Worm (Caenorhabditis elegans): ENCODE data around the gene BE10.3.

Gene BE10.3

ce11 chrIII:12841328-12841727, 33.5 kb downstream of the BE10.3 start (continued):
- TF ChIP-seq tlp-1 (tag; optimal IDR thresholded peaks at IDR 0.05), result no peak
- TF ChIP-seq egl-27 (tag; optimal IDR thresholded peaks at IDR 0.05), result peak in 1 of 2 experiments; percentile 40
- no peak for TF ChIP-seq zag-1 (tag; optimal IDR thresholded peaks at IDR 0.05)
- TF ChIP-seq irx-1 (tag; optimal IDR thresholded peaks at IDR 0.05), result no peak
- no peak for TF ChIP-seq nhr-76 (tag; optimal IDR thresholded peaks at IDR 0.05)
- TF ChIP-seq F16B12.6 (tag; optimal IDR thresholded peaks at IDR 0.05), result no peak
- no peak for TF ChIP-seq ceh-82 (tag; optimal IDR thresholded peaks at IDR 0.05)
- peak; percentile 40 to 46 for TF ChIP-seq lin-35 (GFP tag; optimal IDR thresholded peaks at IDR 0.05)
- no peak for TF ChIP-seq rnt-1 (tag; optimal IDR thresholded peaks at IDR 0.05)
- peak; percentile 64 for TF ChIP-seq mep-1 (tag; optimal IDR thresholded peaks at IDR 0.05)
- no peak for TF ChIP-seq unc-130 (tag; optimal IDR thresholded peaks at IDR 0.05)
- TF ChIP-seq hlh-4 (tag; optimal IDR thresholded peaks at IDR 0.05), result no peak
- peak; percentile 18 for TF ChIP-seq xbp-1 (tag; optimal IDR thresholded peaks at IDR 0.05)
- no peak for TF ChIP-seq fkh-4 (tag; optimal IDR thresholded peaks at IDR 0.05; ENCODE audit: borderline replicate concordance)
- TF ChIP-seq zip-4 (GFP tag; optimal IDR thresholded peaks at IDR 0.05), result no peak
- TF ChIP-seq efl-1 (optimal IDR thresholded peaks at IDR 0.05), result peak; percentile 24 to 28
- peak; percentile 27 to 89 for TF ChIP-seq efl-1 (GFP tag; optimal IDR thresholded peaks at IDR 0.05 in 1 of 2)
- no peak for TF ChIP-seq ceh-8 (GFP tag; optimal IDR thresholded peaks at IDR 0.05)
- no peak for TF ChIP-seq efl-3 (GFP tag; optimal IDR thresholded peaks at IDR 0.05)
- no peak for TF ChIP-seq pax-3 (tag; optimal IDR thresholded peaks at IDR 0.05)
- peak; percentile 3 for TF ChIP-seq sox-4 (tag; optimal IDR thresholded peaks at IDR 0.05)
- peak; percentile 30 for TF ChIP-seq skn-1 (tag; optimal IDR thresholded peaks at IDR 0.05)
- no peak for TF ChIP-seq nhr-12 (tag; optimal IDR thresholded peaks at IDR 0.05)
- no peak for TF ChIP-seq fos-1 (tag; optimal IDR thresholded peaks at IDR 0.05)
- no peak for TF ChIP-seq ceh-88 (GFP tag; IDR thresholded peaks at IDR 0.05)
- TF ChIP-seq Y116A8C.19 (tag; optimal IDR thresholded peaks at IDR 0.05; ENCODE audit: borderline replicate concordance), result no peak
- TF ChIP-seq lsy-2 (tag; optimal IDR thresholded peaks at IDR 0.05), result peak; percentile 55 to 61
- TF ChIP-seq nhr-85 (tag), result peak; percentile 98
- TF ChIP-seq grh-1 (GFP tag; IDR thresholded peaks at IDR 0.05), result no peak
- TF ChIP-seq lin-39 (tag; optimal IDR thresholded peaks at IDR 0.05), result peak; percentile 18
- no peak for TF ChIP-seq pag-3 (tag; optimal IDR thresholded peaks at IDR 0.05; ENCODE audit: borderline replicate concordance, insufficient read depth)
- no peak for TF ChIP-seq aly-2 (tag; optimal IDR thresholded peaks at IDR 0.05)
- TF ChIP-seq nhr-19 (GFP tag; conservative IDR thresholded peaks at IDR 0.05), result peak; percentile 36; the same call in 1 of the 2 replicates
- TF ChIP-seq ets-5 (GFP tag; IDR thresholded peaks at IDR 0.05), result no peak
- peak; percentile 21 for TF ChIP-seq C16A3.4 (tag; optimal IDR thresholded peaks at IDR 0.05)
- peak; percentile 92 for TF ChIP-seq blmp-1 (tag; optimal IDR thresholded peaks at IDR 0.05)
- no peak for TF ChIP-seq ces-1 (GFP tag; optimal IDR thresholded peaks at IDR 0.05)
- no peak for TF ChIP-seq ceh-90 (tag; optimal IDR thresholded peaks at IDR 0.05)
- TF ChIP-seq swsn-7 (tag; optimal IDR thresholded peaks at IDR 0.05), result peak; percentile 44
- peak; percentile 68 for TF ChIP-seq nhr-90 (tag; optimal IDR thresholded peaks at IDR 0.05; ENCODE audit: poor library complexity)
- peak; percentile 8 for TF ChIP-seq fkh-10 (GFP tag; optimal IDR thresholded peaks at IDR 0.05)
- TF ChIP-seq elt-3 (tag; optimal IDR thresholded peaks at IDR 0.05), result peak in 2 of 6 experiments; percentile 26 to 62
- no peak for TF ChIP-seq pqm-1 (tag; optimal IDR thresholded peaks at IDR 0.05)
- no peak for TF ChIP-seq nhr-237 (tag; optimal IDR thresholded peaks at IDR 0.05)
- no peak for TF ChIP-seq hpl-2 (GFP tag; optimal IDR thresholded peaks at IDR 0.05)

DNA sequence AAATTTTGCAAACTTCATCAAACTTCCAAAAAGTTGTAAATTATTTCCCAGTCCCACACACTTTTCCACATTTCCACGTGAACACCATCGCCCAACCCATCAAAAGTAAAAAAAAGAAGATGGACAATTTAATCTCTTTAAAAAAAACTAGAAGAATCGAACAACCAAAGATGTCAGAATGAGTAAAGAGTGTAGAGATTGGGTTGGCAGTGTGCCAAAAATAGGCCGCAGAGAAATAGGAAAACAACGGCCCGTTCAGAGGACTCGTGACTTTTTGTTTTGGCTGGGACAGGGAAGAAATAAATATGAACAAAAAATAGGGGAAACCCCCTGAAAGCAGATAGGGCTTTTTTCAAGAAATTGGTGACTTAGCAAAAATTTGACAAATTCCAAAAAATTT, 35.0 kb downstream of the BE10.3 start:
- TF ChIP-seq lin-35 (GFP tag; optimal IDR thresholded peaks at IDR 0.05) (peak in 1 of 2 experiments; percentile 28), egl-27 (tag; optimal IDR thresholded peaks at IDR 0.05) (no peak), nhr-71 (tag; optimal IDR thresholded peaks at IDR 0.05) (peak; percentile 22), nhr-20 (tag; optimal IDR thresholded peaks at IDR 0.05) (peak; percentile 46), tbx-2 (tag; optimal IDR thresholded peaks at IDR 0.05) (peak; percentile 13), mdl-1 (tag; optimal IDR thresholded peaks at IDR 0.05) (peak in 1 of 2 experiments; percentile 29), nhr-90 (tag; optimal IDR thresholded peaks at IDR 0.05; ENCODE audit: poor library complexity) (peak; percentile 5), snu-23 (GFP tag; optimal IDR thresholded peaks at IDR 0.05) (peak; percentile 28), ztf-11 (tag; optimal IDR thresholded peaks at IDR 0.05) (no peak), lin-14 (GFP tag; optimal IDR thresholded peaks at IDR 0.05) (peak; percentile 31), unc-130 (tag; optimal IDR thresholded peaks at IDR 0.05) (peak; percentile 36), elt-3 (tag; optimal IDR thresholded peaks at IDR 0.05) (peak in 1 of 6 experiments; percentile 28), jun-1 (tag; optimal IDR thresholded peaks at IDR 0.05) (no peak), mep-1 (tag; optimal IDR thresholded peaks at IDR 0.05) (no peak), fkh-4 (tag; optimal IDR thresholded peaks at IDR 0.05; ENCODE audit: borderline replicate concordance) (no peak), nhr-85 (tag) (peak; percentile 89), ama-1 (optimal IDR thresholded peaks at IDR 0.05) (no peak), blmp-1 (tag; optimal IDR thresholded peaks at IDR 0.05) (peak; percentile 19)
